Worm (Caenorhabditis elegans) whole organism, midembryonic: Measurements from ENCODE around the gene mlt-7.

Experiments
- klf-2 ChIP-seq: fragments of 200-800 bp; sonication (Bioruptor generic); conservative IDR thresholded peaks from 2 replicates; pipeline ENCODE4 v1.3.6; 2022; ENCODE audit warnings: missing genetic modification reagents, missing genetic modification characterization, missing compliant biosample characterization
- med-1 ChIP-seq: sonication (generic microtip); optimal IDR thresholded peaks from 2 replicates; lab custom pipeline; 2017; ENCODE audit warnings: missing genetic modification characterization, mild to moderate bottlenecking, missing compliant biosample characterization, antibody characterized with exemption, missing genetic modification reagents; ENCODE audit not compliant: insufficient read depth
- tab-1 ChIP-seq: fragments of 200-800 bp; sonication (Bioruptor generic); IDR thresholded peaks from 2 replicates; pipeline ENCODE4 v1.3.6; 2022; ENCODE audit warnings: missing genetic modification characterization, missing compliant biosample characterization
- ztf-23 ChIP-seq: fragments of 200-800 bp; sonication (Bioruptor generic); IDR thresholded peaks from 2 replicates; pipeline ENCODE4 v1.3.6; 2022; ENCODE audit warnings: missing genetic modification reagents, missing genetic modification characterization, missing compliant biosample characterization

- no peak for TF ChIP-seq klf-2 (GFP tag; lab: Robert Waterston, UW)
- TF ChIP-seq med-1 (GFP tag; lab: Kevin White, UChicago) = no peak
- TF ChIP-seq ztf-23 (GFP tag; lab: Robert Waterston, UW) = no peak
- TF ChIP-seq tab-1 (GFP tag; lab: Robert Waterston, UW) = no peak
These were observed 22.0 kb upstream of the mlt-7 start for ce11 chrII:4370842-4371241.
